Worm (Caenorhabditis elegans): ENCODE results near the gene F52H2.15.

F52H2.15 gene

ce11 chrX:2607522-2608278, 42.5 kb downstream of the F52H2.15 start, which contains the start of gene T03G6.1:
T03G6.1 (plus strand) TSS chrX:2608228.
- TF ChIP-seq Y48G9A.11 (GFP tag; IDR thresholded peaks at IDR 0.05) (no peak), unc-62 (GFP tag; optimal IDR thresholded peaks at IDR 0.05 in 1 of 2) (peak in 1 of 2 experiments; percentile 66), unc-62 (tag; optimal IDR thresholded peaks at IDR 0.05) (no peak), nhr-102 (tag; optimal IDR thresholded peaks at IDR 0.05) (no peak), dmd-8 (GFP tag; IDR thresholded peaks at IDR 0.05) (no peak), saeg-2 (GFP tag; IDR thresholded peaks at IDR 0.05) (no peak), lin-29 (GFP tag; IDR thresholded peaks at IDR 0.05) (no peak)

ce11 chrX:2613077-2613476, 47.9 kb downstream of the F52H2.15 start:
- peak; percentile 93; the same call in 1 of the 2 replicates for TF ChIP-seq Y105C5A.15 (GFP tag; IDR thresholded peaks at IDR 0.05)
- peak; percentile 25 for TF ChIP-seq dpl-1 (GFP tag; optimal IDR thresholded peaks at IDR 0.05)
- peak; percentile 16 for TF ChIP-seq jun-1 (tag; optimal IDR thresholded peaks at IDR 0.05)
- TF ChIP-seq zfp-2 (tag; optimal IDR thresholded peaks at IDR 0.05) = no peak
- peak; percentile 93 for TF ChIP-seq lim-7 (GFP tag; IDR thresholded peaks at IDR 0.05)
- no peak for TF ChIP-seq ceh-82 (tag; optimal IDR thresholded peaks at IDR 0.05)
- peak; percentile 77 for TF ChIP-seq duxl-1 (tag; optimal IDR thresholded peaks at IDR 0.05; ENCODE audit: poor library complexity)
- no peak for TF ChIP-seq lin-15B (tag; optimal IDR thresholded peaks at IDR 0.05)
- peak; percentile 83 for TF ChIP-seq sdz-12 (GFP tag; optimal IDR thresholded peaks at IDR 0.05)
- peak; percentile 49 for TF ChIP-seq ztf-7 (tag; optimal IDR thresholded peaks at IDR 0.05)
- no peak for TF ChIP-seq nhr-76 (tag; optimal IDR thresholded peaks at IDR 0.05)
- no peak for TF ChIP-seq unc-39 (tag; optimal IDR thresholded peaks at IDR 0.05)
- TF ChIP-seq hlh-30 (tag; optimal IDR thresholded peaks at IDR 0.05; ENCODE audit: insufficient read depth) = peak; percentile 71
- TF ChIP-seq attf-4 (tag; optimal IDR thresholded peaks at IDR 0.05) = no peak
- peak; percentile 96 for TF ChIP-seq pha-4 (GFP tag; IDR thresholded peaks at IDR 0.05)
- no peak for TF ChIP-seq pha-4 (tag; optimal IDR thresholded peaks at IDR 0.05)
- peak in 1 of 2 experiments; percentile 94 for TF ChIP-seq unc-62 (GFP tag; optimal IDR thresholded peaks at IDR 0.05 in 1 of 2)
- no peak for TF ChIP-seq unc-62 (tag; optimal IDR thresholded peaks at IDR 0.05)
- TF ChIP-seq spr-3 (GFP tag; optimal IDR thresholded peaks at IDR 0.05) = peak; percentile 64
- peak; percentile 79; the same call in 1 of the 2 replicates for TF ChIP-seq F44E2.7 (GFP tag; IDR thresholded peaks at IDR 0.05)
- TF ChIP-seq nhr-28 (tag; optimal IDR thresholded peaks at IDR 0.05) = peak; percentile 58
- TF ChIP-seq mxl-2 (GFP tag; conservative IDR thresholded peaks at IDR 0.05) = peak; percentile 77
- TF ChIP-seq spr-1 (tag; optimal IDR thresholded peaks at IDR 0.05) = peak; percentile 53
- TF ChIP-seq gei-8 (GFP tag; optimal IDR thresholded peaks at IDR 0.05) = peak; percentile 79
- TF ChIP-seq nhr-25 (tag; optimal IDR thresholded peaks at IDR 0.05; ENCODE audit: borderline replicate concordance, insufficient read depth) = no peak
- peak; percentile 58 for TF ChIP-seq T20F7.1 (GFP tag; optimal IDR thresholded peaks at IDR 0.05)
- peak in 1 of 2 experiments; percentile 68 for TF ChIP-seq lsy-2 (tag; optimal IDR thresholded peaks at IDR 0.05)
- TF ChIP-seq nhr-48 (tag; optimal IDR thresholded peaks at IDR 0.05) = peak; percentile 14
- TF ChIP-seq mxl-3 (GFP tag; optimal IDR thresholded peaks at IDR 0.05) = peak; percentile 74
- TF ChIP-seq Y5F2A.4 (GFP tag; optimal IDR thresholded peaks at IDR 0.05) = peak; percentile 65
- TF ChIP-seq F49E8.2 (tag; optimal IDR thresholded peaks at IDR 0.05; ENCODE audit: borderline replicate concordance) = no peak
- TF ChIP-seq rbr-2 (tag; optimal IDR thresholded peaks at IDR 0.05) = peak; percentile 79
- TF ChIP-seq nhr-77 (tag; optimal IDR thresholded peaks at IDR 0.05) = peak; percentile 27
- no peak for TF ChIP-seq nhr-102 (tag; optimal IDR thresholded peaks at IDR 0.05)
- peak; percentile 86 for TF ChIP-seq F26F4.8 (GFP tag; conservative IDR thresholded peaks at IDR 0.05)
- TF ChIP-seq F10B5.3 (tag; optimal IDR thresholded peaks at IDR 0.05) = no peak
- TF ChIP-seq lin-29 (GFP tag; IDR thresholded peaks at IDR 0.05) = peak; percentile 72
- peak; percentile 57; the same call in 1 of the 2 replicates for TF ChIP-seq nhr-41 (GFP tag; IDR thresholded peaks at IDR 0.05)
- TF ChIP-seq ces-1 (GFP tag; optimal IDR thresholded peaks at IDR 0.05) = no peak
- TF ChIP-seq nhr-11 (tag; optimal IDR thresholded peaks at IDR 0.05) = no peak
- peak; percentile 56; the same call in 1 of the 2 replicates for TF ChIP-seq zfp-3 (GFP tag; conservative IDR thresholded peaks at IDR 0.05)
- peak; percentile 87 for TF ChIP-seq Y75B8A.6 (GFP tag; IDR thresholded peaks at IDR 0.05)
- TF ChIP-seq dve-1 (tag; optimal IDR thresholded peaks at IDR 0.05; ENCODE audit: insufficient read depth) = no peak
- no peak for TF ChIP-seq skn-1 (tag; optimal IDR thresholded peaks at IDR 0.05)
